In genomic region chr3R:10677245-10677902, dm6 we compare ENCODE assay signal across 1 fruit fly cellular context.
TF ChIP-seq lines count a peak whose summit lies in the region.

Gene CG6465 (minus strand): TSS chr3R:10677251.

TF ChIP-seq in whole organism, embryonic, 481 proteins besides CTCF, POLR2A, EP300 and RAD21 (continued from another document and continues in another):
- TF ChIP-seq CG6854 (GFP tag; optimal IDR thresholded peaks at IDR 0.05; lab: Kevin White, UChicago) (no peak), CG2116 (GFP tag; optimal IDR thresholded peaks at IDR 0.05; lab: Kevin White, UChicago) (no peak), Kr (GFP tag; optimal IDR thresholded peaks at IDR 0.05; lab: Kevin White, UChicago) (no peak), CG7745 (tag; optimal IDR thresholded peaks at IDR 0.05; lab: Kevin White, UChicago) (no peak), chif (GFP tag; optimal IDR thresholded peaks at IDR 0.05; lab: Kevin White, UChicago) (no peak), HmgZ (tag; optimal IDR thresholded peaks at IDR 0.05; lab: Kevin White, UChicago) (peak; percentile 20), rib (GFP tag; IDR thresholded peaks at IDR 0.05; lab: Robert Waterston, UW) (no peak), CG7556 (GFP tag; optimal IDR thresholded peaks at IDR 0.05; lab: Kevin White, UChicago) (no peak), slbo (GFP tag; IDR thresholded peaks at IDR 0.05; lab: Robert Waterston, UW) (no peak), CG9817 (tag; optimal IDR thresholded peaks at IDR 0.05; lab: Kevin White, UChicago) (peak; percentile 8), bbx (GFP tag; IDR thresholded peaks at IDR 0.05; lab: Robert Waterston, UW; ENCODE audit: partially characterized antibody) (no peak), sim (GFP tag; IDR thresholded peaks at IDR 0.05; lab: Robert Waterston, UW) (no peak), Lhr (GFP tag; optimal IDR thresholded peaks at IDR 0.05; lab: Kevin White, UChicago) (peak; percentile 74), cato (GFP tag; optimal IDR thresholded peaks at IDR 0.05; lab: Kevin White, UChicago; ENCODE audit: borderline replicate concordance) (no peak), psq (GFP tag; optimal IDR thresholded peaks at IDR 0.05; lab: Kevin White, UChicago) (no peak), CG9727 (GFP tag; optimal IDR thresholded peaks at IDR 0.05; lab: Kevin White, UChicago) (peak; percentile 31), CG31388 (GFP tag; optimal IDR thresholded peaks at IDR 0.05; lab: Kevin White, UChicago) (no peak), az2 (GFP tag; optimal IDR thresholded peaks at IDR 0.05; lab: Kevin White, UChicago) (no peak), jing (GFP tag; optimal IDR thresholded peaks at IDR 0.05; lab: Kevin White, UChicago) (no peak), CG4282 (GFP tag; optimal IDR thresholded peaks at IDR 0.05; lab: Kevin White, UChicago) (peak; percentile 29), Hsf (GFP tag; optimal IDR thresholded peaks at IDR 0.05; lab: Kevin White, UChicago) (no peak), CG14667 (GFP tag; IDR thresholded peaks at IDR 0.05; lab: Robert Waterston, UW) (no peak), CG30431 (GFP tag; optimal IDR thresholded peaks at IDR 0.05; lab: Kevin White, UChicago) (no peak), CG8765 (GFP tag; IDR thresholded peaks at IDR 0.05; lab: Robert Waterston, UW) (no peak), her (GFP tag; optimal IDR thresholded peaks at IDR 0.05; lab: Kevin White, UChicago) (no peak), NC2α (GFP tag; optimal IDR thresholded peaks at IDR 0.05; lab: Kevin White, UChicago) (no peak), CG9215 (GFP tag; IDR thresholded peaks at IDR 0.05; lab: Robert Waterston, UW) (no peak), CG14965 (GFP tag; optimal IDR thresholded peaks at IDR 0.05; lab: Kevin White, UChicago; ENCODE audit: borderline replicate concordance) (no peak), Antp (GFP tag; optimal IDR thresholded peaks at IDR 0.05; lab: Kevin White, UChicago) (no peak), Hmx (GFP tag; optimal IDR thresholded peaks at IDR 0.05; lab: Kevin White, UChicago) (no peak), sd (tag; optimal IDR thresholded peaks at IDR 0.05; lab: Kevin White, UChicago) (peak; percentile 9), CG11723 (GFP tag; optimal IDR thresholded peaks at IDR 0.05; lab: Kevin White, UChicago) (no peak), HLH4C (GFP tag; IDR thresholded peaks at IDR 0.05; lab: Robert Waterston, UW; ENCODE audit: partially characterized antibody) (no peak; the same call in 2 of the 3 replicates), CG13296 (GFP tag; optimal IDR thresholded peaks at IDR 0.05; lab: Kevin White, UChicago) (peak; percentile 9), Fer1 (GFP tag; optimal IDR thresholded peaks at IDR 0.05; lab: Kevin White, UChicago) (peak; percentile 36), hb (GFP tag; IDR thresholded peaks at IDR 0.05; lab: Robert Waterston, UW; ENCODE audit: partially characterized antibody) (no peak), Optix (GFP tag; IDR thresholded peaks at IDR 0.05; lab: Robert Waterston, UW) (no peak), dm (GFP tag; optimal IDR thresholded peaks at IDR 0.05; lab: Kevin White, UChicago) (no peak), slou (GFP tag; optimal IDR thresholded peaks at IDR 0.05; lab: Kevin White, UChicago) (no peak), Rx (GFP tag; IDR thresholded peaks at IDR 0.05; lab: Robert Waterston, UW) (no peak), CG3281 (GFP tag; optimal IDR thresholded peaks at IDR 0.05; lab: Kevin White, UChicago) (peak; percentile 25), sisA (GFP tag; IDR thresholded peaks at IDR 0.05; lab: Robert Waterston, UW) (0 out of 2 replicates have a peak, but pooled peaks have one; percentile 17), crp (GFP tag; optimal IDR thresholded peaks at IDR 0.05; lab: Kevin White, UChicago) (no peak), dmrt11E (tag; optimal IDR thresholded peaks at IDR 0.05; lab: Kevin White, UChicago) (peak; percentile 4), Stat92E (GFP tag; optimal IDR thresholded peaks at IDR 0.05; lab: Kevin White, UChicago) (no peak), gsb (GFP tag; IDR thresholded peaks at IDR 0.05; lab: Robert Waterston, UW) (peak; percentile 50; the same call in 1 of the 2 replicates), sc (optimal IDR thresholded peaks at IDR 0.05; lab: Kevin White, UChicago) (no peak), sc (GFP tag; optimal IDR thresholded peaks at IDR 0.05; lab: Kevin White, UChicago) (no peak), CG12942 (GFP tag; optimal IDR thresholded peaks at IDR 0.05; lab: Kevin White, UChicago) (no peak), vnd (GFP tag; IDR thresholded peaks at IDR 0.05; lab: Robert Waterston, UW; ENCODE audit: partially characterized antibody) (no peak), pb (GFP tag; optimal IDR thresholded peaks at IDR 0.05; lab: Kevin White, UChicago) (no peak), h (optimal IDR thresholded peaks at IDR 0.05; lab: Kevin White, UChicago) (no peak), Nf-YA (GFP tag; IDR thresholded peaks at IDR 0.05; lab: Robert Waterston, UW) (no peak), Gsc (GFP tag; IDR thresholded peaks at IDR 0.05; lab: Robert Waterston, UW) (no peak), GATAe (GFP tag; conservative IDR thresholded peaks at IDR 0.05; lab: Robert Waterston, UW) (0 out of 2 replicates have a peak, but pooled peaks have one; percentile 12), MBD-R2 (GFP tag; IDR thresholded peaks at IDR 0.05; lab: Robert Waterston, UW) (0 out of 2 replicates have a peak, but pooled peaks have one; percentile 19), CG3407 (GFP tag; optimal IDR thresholded peaks at IDR 0.05; lab: Kevin White, UChicago) (no peak), Gug (GFP tag; IDR thresholded peaks at IDR 0.05; lab: Robert Waterston, UW) (no peak), ftz-f1 (GFP tag; optimal IDR thresholded peaks at IDR 0.05; lab: Kevin White, UChicago) (peak; percentile 88), fd3F (GFP tag; optimal IDR thresholded peaks at IDR 0.05; lab: Kevin White, UChicago) (no peak), pfk (GFP tag; optimal IDR thresholded peaks at IDR 0.05; lab: Kevin White, UChicago) (no peak), Ptx1 (GFP tag; IDR thresholded peaks at IDR 0.05; lab: Robert Waterston, UW) (peak; percentile 54), CG7963 (GFP tag; IDR thresholded peaks at IDR 0.05; lab: Robert Waterston, UW; ENCODE audit: partially characterized antibody) (no peak), CG9609 (GFP tag; optimal IDR thresholded peaks at IDR 0.05; lab: Kevin White, UChicago) (no peak), Jarid2 (GFP tag; optimal IDR thresholded peaks at IDR 0.05; lab: Kevin White, UChicago) (peak; percentile 15), ase (GFP tag; IDR thresholded peaks at IDR 0.05; lab: Robert Waterston, UW) (no peak), hth (optimal IDR thresholded peaks at IDR 0.05; lab: Kevin White, UChicago) (no peak), ssp (GFP tag; IDR thresholded peaks at IDR 0.05; lab: Robert Waterston, UW) (0 out of 2 replicates have a peak, but pooled peaks have one; percentile 16), CG14441 (GFP tag; IDR thresholded peaks at IDR 0.05; lab: Robert Waterston, UW) (no peak), CG10274 (GFP tag; optimal IDR thresholded peaks at IDR 0.05; lab: Kevin White, UChicago) (peak; percentile 32), pzg (GFP tag; optimal IDR thresholded peaks at IDR 0.05; lab: Kevin White, UChicago) (peak; percentile 12), Nf-YC (tag; optimal IDR thresholded peaks at IDR 0.05; lab: Kevin White, UChicago) (peak; percentile 45), bowl (GFP tag; IDR thresholded peaks at IDR 0.05; lab: Robert Waterston, UW) (no peak), CG1529 (GFP tag; optimal IDR thresholded peaks at IDR 0.05; lab: Kevin White, UChicago) (no peak), D (optimal IDR thresholded peaks at IDR 0.05; lab: Kevin White, UChicago) (no peak), D (GFP tag; optimal IDR thresholded peaks at IDR 0.05; lab: Kevin White, UChicago) (no peak), YL-1 (GFP tag; optimal IDR thresholded peaks at IDR 0.05; lab: Kevin White, UChicago) (no peak), seq (GFP tag; IDR thresholded peaks at IDR 0.05; lab: Robert Waterston, UW) (no peak), CG18764 (GFP tag; optimal IDR thresholded peaks at IDR 0.05; lab: Kevin White, UChicago) (no peak), Dfd (GFP tag; optimal IDR thresholded peaks at IDR 0.05; lab: Kevin White, UChicago) (peak in 1 of 2 experiments; percentile 95), ap (GFP tag; IDR thresholded peaks at IDR 0.05; lab: Robert Waterston, UW) (no peak), da (GFP tag; optimal IDR thresholded peaks at IDR 0.05; lab: Kevin White, UChicago) (no peak), chinmo (GFP tag; IDR thresholded peaks at IDR 0.05; lab: Robert Waterston, UW; ENCODE audit: partially characterized antibody) (0 out of 4 replicates have a peak, but pooled peaks have one; percentile 5), insv (GFP tag; optimal IDR thresholded peaks at IDR 0.05; lab: Kevin White, UChicago) (peak in 1 of 2 experiments; percentile 23), trh (GFP tag; optimal IDR thresholded peaks at IDR 0.05; lab: Kevin White, UChicago) (no peak), CG17568 (GFP tag; optimal IDR thresholded peaks at IDR 0.05; lab: Kevin White, UChicago) (no peak), CHES-1-like (GFP tag; optimal IDR thresholded peaks at IDR 0.05; lab: Kevin White, UChicago) (no peak), CG8924 (tag; optimal IDR thresholded peaks at IDR 0.05; lab: Kevin White, UChicago) (no peak), Drgx (GFP tag; IDR thresholded peaks at IDR 0.05; lab: Robert Waterston, UW) (no peak), sob (GFP tag; IDR thresholded peaks at IDR 0.05; lab: Robert Waterston, UW) (no peak; the same call in 1 of the 2 replicates), inv (GFP tag; IDR thresholded peaks at IDR 0.05; lab: Robert Waterston, UW; ENCODE audit: partially characterized antibody) (peak; percentile 7; the same call in 1 of the 2 replicates), trem (tag; optimal IDR thresholded peaks at IDR 0.05; lab: Kevin White, UChicago) (peak; percentile 21), CG6683 (GFP tag; optimal IDR thresholded peaks at IDR 0.05; lab: Kevin White, UChicago) (no peak), disco-r (GFP tag; optimal IDR thresholded peaks at IDR 0.05; lab: Kevin White, UChicago) (no peak), CG4730 (GFP tag; IDR thresholded peaks at IDR 0.05; lab: Robert Waterston, UW) (no peak), onecut (GFP tag; IDR thresholded peaks at IDR 0.05; lab: Robert Waterston, UW) (no peak), gt (GFP tag; IDR thresholded peaks at IDR 0.05; lab: Robert Waterston, UW) (no peak), hkb (optimal IDR thresholded peaks at IDR 0.05; lab: Kevin White, UChicago) (no peak), hkb (GFP tag; IDR thresholded peaks at IDR 0.05; lab: Robert Waterston, UW) (0 out of 2 replicates have a peak, but pooled peaks have one; percentile 50), dpn (GFP tag; optimal IDR thresholded peaks at IDR 0.05; lab: Kevin White, UChicago) (no peak), pnt (GFP tag; optimal IDR thresholded peaks at IDR 0.05; lab: Kevin White, UChicago) (no peak), ERR (GFP tag; optimal IDR thresholded peaks at IDR 0.05; lab: Kevin White, UChicago) (no peak), CG2202 (tag; optimal IDR thresholded peaks at IDR 0.05; lab: Kevin White, UChicago) (no peak), wdn (GFP tag; IDR thresholded peaks at IDR 0.05; lab: Robert Waterston, UW) (no peak), Lpt (GFP tag; optimal IDR thresholded peaks at IDR 0.05; lab: Kevin White, UChicago) (no peak), Med (GFP tag; lab: Kevin White, UChicago) (peak; percentile 88), Sox102F (GFP tag; optimal IDR thresholded peaks at IDR 0.05; lab: Kevin White, UChicago) (no peak), CG4854 (GFP tag; optimal IDR thresholded peaks at IDR 0.05; lab: Kevin White, UChicago) (no peak), CG1832 (GFP tag; optimal IDR thresholded peaks at IDR 0.05; lab: Kevin White, UChicago) (no peak), CG15479 (GFP tag; optimal IDR thresholded peaks at IDR 0.05; lab: Kevin White, UChicago) (no peak), CG17612 (GFP tag; IDR thresholded peaks at IDR 0.05; lab: Robert Waterston, UW) (no peak), sens (GFP tag; lab: Kevin White, UChicago) (peak; percentile 79), Hey (tag; optimal IDR thresholded peaks at IDR 0.05; lab: Kevin White, UChicago) (no peak), NC2β (GFP tag; optimal IDR thresholded peaks at IDR 0.05; lab: Kevin White, UChicago) (no peak), Neu2 (GFP tag; optimal IDR thresholded peaks at IDR 0.05; lab: Kevin White, UChicago; ENCODE audit: borderline replicate concordance) (no peak), CG3995 (GFP tag; optimal IDR thresholded peaks at IDR 0.05; lab: Kevin White, UChicago) (peak; percentile 52), CG3065 (GFP tag; optimal IDR thresholded peaks at IDR 0.05; lab: Kevin White, UChicago) (no peak), zen2 (GFP tag; IDR thresholded peaks at IDR 0.05; lab: Robert Waterston, UW; ENCODE audit: partially characterized antibody) (no peak), crol (GFP tag; IDR thresholded peaks at IDR 0.05; lab: Robert Waterston, UW) (no peak), sens-2 (GFP tag; IDR thresholded peaks at IDR 0.05; lab: Robert Waterston, UW) (no peak), crc (GFP tag; optimal IDR thresholded peaks at IDR 0.05; lab: Kevin White, UChicago) (peak; percentile 4), Side (GFP tag; optimal IDR thresholded peaks at IDR 0.05; lab: Kevin White, UChicago) (no peak), wek (GFP tag; optimal IDR thresholded peaks at IDR 0.05; lab: Kevin White, UChicago) (no peak), Sry-β (GFP tag; optimal IDR thresholded peaks at IDR 0.05; lab: Kevin White, UChicago) (no peak), CG14860 (GFP tag; IDR thresholded peaks at IDR 0.05; lab: Robert Waterston, UW; ENCODE audit: partially characterized antibody) (no peak), CG3838 (GFP tag; optimal IDR thresholded peaks at IDR 0.05; lab: Kevin White, UChicago) (no peak), CG10209 (GFP tag; optimal IDR thresholded peaks at IDR 0.05; lab: Kevin White, UChicago) (no peak), chn (GFP tag; optimal IDR thresholded peaks at IDR 0.05; lab: Kevin White, UChicago) (no peak), MTF-1 (GFP tag; optimal IDR thresholded peaks at IDR 0.05; lab: Kevin White, UChicago; ENCODE audit: borderline replicate concordance) (no peak), gem (tag; optimal IDR thresholded peaks at IDR 0.05; lab: Kevin White, UChicago) (peak; percentile 15), Dek (tag; optimal IDR thresholded peaks at IDR 0.05; lab: Kevin White, UChicago) (peak; percentile 46), CG5953 (GFP tag; IDR thresholded peaks at IDR 0.05; lab: Robert Waterston, UW) (no peak), Rfx (GFP tag; IDR thresholded peaks at IDR 0.05; lab: Robert Waterston, UW) (peak; percentile 58), scrt (GFP tag; optimal IDR thresholded peaks at IDR 0.05; lab: Kevin White, UChicago) (no peak), CG34422 (GFP tag; IDR thresholded peaks at IDR 0.05; lab: Robert Waterston, UW) (no peak), CG11085 (GFP tag; IDR thresholded peaks at IDR 0.05; lab: Robert Waterston, UW) (no peak)
